Worm (Caenorhabditis elegans) whole organism, late embryonic: ENCODE results near the gene C04G6.6.

ENCODE experiments used
- C08G9.2 ChIP-seq: sonication (generic microtip); optimal IDR thresholded peaks from 2 replicates; lab custom pipeline; 2016; ENCODE audit warnings: mild to moderate bottlenecking, missing genetic modification characterization, moderate library complexity, missing compliant biosample characterization
- C38D4.7 ChIP-seq: fragments of 200-800 bp; sonication (Bioruptor generic); optimal IDR thresholded peaks from 2 replicates; lab custom pipeline; 2018; ENCODE audit warnings: mild to moderate bottlenecking, missing genetic modification characterization, moderate library complexity, missing compliant biosample characterization
- F13H6.1 ChIP-seq: sonication (generic microtip); optimal IDR thresholded peaks from 2 replicates; lab custom pipeline; 2016; ENCODE audit warnings: missing genetic modification characterization, missing compliant biosample characterization
- K09A11.1 ChIP-seq: sonication (generic microtip); optimal IDR thresholded peaks from 2 replicates; lab custom pipeline; 2017; ENCODE audit warnings: antibody characterized with exemption, mild to moderate bottlenecking, missing genetic modification characterization, missing compliant biosample characterization; ENCODE audit not compliant: insufficient read depth
- ama-1 ChIP-seq: fragments of 150-350 bp; optimal IDR thresholded peaks from 2 replicates; lab custom pipeline; 2014
- ceh-14 ChIP-seq: sonication (generic microtip); optimal IDR thresholded peaks from 2 replicates; lab custom pipeline; 2016; ENCODE audit warnings: missing genotype, missing genetic modification characterization, missing compliant biosample characterization
- ceh-18 ChIP-seq: sonication (generic microtip); optimal IDR thresholded peaks from 2 replicates; lab custom pipeline; 2016; ENCODE audit warnings: missing genetic modification characterization, missing compliant biosample characterization
- ceh-19 ChIP-seq: fragments of 200-800 bp; sonication (Bioruptor generic); optimal IDR thresholded peaks from 2 replicates; lab custom pipeline; 2018; ENCODE audit warnings: mild to moderate bottlenecking, missing genetic modification characterization, missing compliant biosample characterization
- ceh-22 ChIP-seq: sonication (generic microtip); optimal IDR thresholded peaks from 2 replicates; lab custom pipeline; 2017; ENCODE audit warnings: missing biosample characterization, missing genetic modification characterization
- ceh-24 ChIP-seq: sonication (generic microtip); optimal IDR thresholded peaks from 2 replicates; lab custom pipeline; 2016; ENCODE audit warnings: mild to moderate bottlenecking, missing genetic modification characterization, missing compliant biosample characterization
- ceh-30 ChIP-seq: fragments of 150-350 bp; optimal IDR thresholded peaks from 2 replicates; lab custom pipeline; 2014; ENCODE audit warnings: missing biosample characterization, missing genetic modification characterization
- ceh-31 ChIP-seq: sonication (generic microtip); optimal IDR thresholded peaks from 2 replicates; lab custom pipeline; 2016; ENCODE audit warnings: missing genetic modification characterization, missing compliant biosample characterization
- ceh-34 ChIP-seq: sonication (generic microtip); optimal IDR thresholded peaks from 2 replicates; lab custom pipeline; 2016; ENCODE audit warnings: mild to moderate bottlenecking, missing genetic modification characterization, missing compliant biosample characterization
- ceh-48 ChIP-seq: sonication (generic microtip); optimal IDR thresholded peaks from 2 replicates; lab custom pipeline; 2016; ENCODE audit warnings: missing genetic modification characterization, inconsistent platforms, missing compliant biosample characterization
- ceh-6 ChIP-seq: fragments of 200-800 bp; sonication (Bioruptor generic); optimal IDR thresholded peaks from 2 replicates; lab custom pipeline; 2018; ENCODE audit warnings: mild to moderate bottlenecking, missing genetic modification characterization, missing compliant biosample characterization
- ceh-9 ChIP-seq: sonication (generic microtip); optimal IDR thresholded peaks from 2 replicates; lab custom pipeline; 2016; ENCODE audit warnings: mild to moderate bottlenecking, missing genetic modification characterization, inconsistent platforms, missing compliant biosample characterization
- che-1 ChIP-seq: sonication (generic microtip); optimal IDR thresholded peaks from 2 replicates; lab custom pipeline; 2016; ENCODE audit warnings: mild to moderate bottlenecking, missing genetic modification characterization, missing compliant biosample characterization
- dmd-4 ChIP-seq: sonication (generic microtip); optimal IDR thresholded peaks from 2 replicates; lab custom pipeline; 2016; ENCODE audit warnings: borderline replicate concordance, missing genetic modification characterization, missing compliant biosample characterization
- dve-1 ChIP-seq: sonication (generic microtip); optimal IDR thresholded peaks from 2 replicates; lab custom pipeline; 2017; ENCODE audit warnings: antibody characterized with exemption, mild to moderate bottlenecking, missing genetic modification characterization, missing compliant biosample characterization
- elt-2 ChIP-seq: sonication (generic microtip); optimal IDR thresholded peaks from 2 replicates; lab custom pipeline; 2016; ENCODE audit warnings: missing genetic modification reagents, missing genetic modification characterization, missing compliant biosample characterization
- elt-4 ChIP-seq: sonication (generic microtip); optimal IDR thresholded peaks from 2 replicates; lab custom pipeline; 2016; ENCODE audit warnings: missing genetic modification characterization, missing compliant biosample characterization
- ets-4 ChIP-seq: sonication (generic microtip); optimal IDR thresholded peaks from 2 replicates; lab custom pipeline; 2016; ENCODE audit warnings: missing genetic modification characterization, missing compliant biosample characterization
- eyg-1 ChIP-seq: sonication (generic microtip); optimal IDR thresholded peaks from 2 replicates; lab custom pipeline; 2016; ENCODE audit warnings: missing genotype, missing genetic modification characterization, missing compliant biosample characterization
- fax-1 ChIP-seq: sonication (generic microtip); optimal IDR thresholded peaks from 2 replicates; lab custom pipeline; 2016; ENCODE audit warnings: missing genotype, missing genetic modification characterization, missing compliant biosample characterization
- fkh-10 ChIP-seq: fragments of 150-350 bp; optimal IDR thresholded peaks from 2 replicates; lab custom pipeline; 2014; ENCODE audit warnings: missing biosample characterization, missing genetic modification reagents, missing genetic modification characterization
- fkh-6 ChIP-seq: sonication (generic microtip); optimal IDR thresholded peaks from 2 replicates; lab custom pipeline; 2016; ENCODE audit warnings: missing genetic modification characterization, missing compliant biosample characterization
- gmeb-2 ChIP-seq: sonication (generic microtip); optimal IDR thresholded peaks from 2 replicates; lab custom pipeline; 2016; ENCODE audit warnings: missing genetic modification characterization, inconsistent platforms, missing compliant biosample characterization
- hlh-13 ChIP-seq: fragments of 200-800 bp; sonication (Bioruptor generic); optimal IDR thresholded peaks from 2 replicates; lab custom pipeline; 2018; ENCODE audit warnings: mild to moderate bottlenecking, missing genetic modification characterization, missing compliant biosample characterization
- hlh-15 ChIP-seq: sonication (generic microtip); optimal IDR thresholded peaks from 2 replicates; lab custom pipeline; 2016; ENCODE audit warnings: missing genetic modification characterization, missing compliant biosample characterization
- hlh-30 ChIP-seq: sonication (generic microtip); optimal IDR thresholded peaks from 2 replicates; lab custom pipeline; 2017; ENCODE audit warnings: antibody characterized with exemption, missing genetic modification characterization, missing compliant biosample characterization; ENCODE audit not compliant: insufficient read depth
- hlh-6 ChIP-seq: sonication (generic microtip); optimal IDR thresholded peaks from 2 replicates; lab custom pipeline; 2016; ENCODE audit warnings: missing genotype, missing genetic modification characterization, missing compliant biosample characterization
- hlh-8 ChIP-seq: sonication (generic microtip); optimal IDR thresholded peaks from 2 replicates; lab custom pipeline; 2016; ENCODE audit warnings: missing genotype, missing genetic modification characterization, missing compliant biosample characterization
- lin-11 ChIP-seq: fragments of 200-800 bp; sonication (Bioruptor generic); optimal IDR thresholded peaks from 2 replicates; lab custom pipeline; 2018; ENCODE audit warnings: mild to moderate bottlenecking, missing genetic modification characterization, missing compliant biosample characterization
- madf-2 ChIP-seq: sonication (generic microtip); optimal IDR thresholded peaks from 2 replicates; lab custom pipeline; 2017; ENCODE audit warnings: missing genetic modification characterization, missing compliant biosample characterization
- nhr-232 ChIP-seq: sonication (generic microtip); optimal IDR thresholded peaks from 2 replicates; lab custom pipeline; 2016; ENCODE audit warnings: missing genetic modification characterization, missing compliant biosample characterization
- npax-4 ChIP-seq: sonication (generic microtip); optimal IDR thresholded peaks from 2 replicates; lab custom pipeline; 2016; ENCODE audit warnings: missing genetic modification characterization, missing compliant biosample characterization
- odd-2 ChIP-seq: sonication (generic microtip); optimal IDR thresholded peaks from 2 replicates; lab custom pipeline; 2017; ENCODE audit warnings: antibody characterized with exemption, mild to moderate bottlenecking, missing genetic modification characterization, missing compliant biosample characterization
- pag-3 ChIP-seq: sonication (generic microtip); optimal IDR thresholded peaks from 2 replicates; lab custom pipeline; 2016; ENCODE audit warnings: missing compliant biosample characterization, missing genetic modification characterization, borderline replicate concordance
- pax-1 ChIP-seq: fragments of 150-350 bp; optimal IDR thresholded peaks from 2 replicates; lab custom pipeline; 2014; ENCODE audit warnings: missing biosample characterization, missing genetic modification characterization
- pha-2 ChIP-seq: sonication (generic microtip); optimal IDR thresholded peaks from 2 replicates; lab custom pipeline; 2017; ENCODE audit warnings: mild to moderate bottlenecking, missing genetic modification characterization, missing compliant biosample characterization
- pha-4 ChIP-seq: fragments of 150-350 bp; optimal IDR thresholded peaks from 2 replicates; lab custom pipeline; 2018; ENCODE audit warnings: missing biosample characterization, missing genetic modification reagents, missing genetic modification characterization
- pqm-1 ChIP-seq: sonication (generic microtip); optimal IDR thresholded peaks from 2 replicates; lab custom pipeline; 2016; ENCODE audit warnings: missing genetic modification characterization, missing compliant biosample characterization
- pros-1 ChIP-seq: fragments of 150-350 bp; optimal IDR thresholded peaks from 2 replicates; lab custom pipeline; 2014; ENCODE audit warnings: missing biosample characterization, missing genetic modification reagents, missing genetic modification characterization
- ref-2 ChIP-seq: sonication (generic microtip); optimal IDR thresholded peaks from 2 replicates; lab custom pipeline; 2016; ENCODE audit warnings: missing genetic modification characterization, missing compliant biosample characterization
- rnt-1 ChIP-seq: sonication (generic microtip); optimal IDR thresholded peaks from 2 replicates; lab custom pipeline; 2016; ENCODE audit warnings: missing genetic modification characterization, missing compliant biosample characterization
- sdc-2 ChIP-seq: sonication (generic microtip); optimal IDR thresholded peaks from 2 replicates; lab custom pipeline; 2016; ENCODE audit warnings: missing genotype, missing genetic modification characterization, missing compliant biosample characterization
- sox-2 ChIP-seq: fragments of 200-800 bp; sonication (Bioruptor generic); IDR thresholded peaks from 2 replicates; pipeline ENCODE4 v1.3.6; 2022; ENCODE audit warnings: missing genetic modification reagents, missing genetic modification characterization, missing compliant biosample characterization
- sox-4 ChIP-seq: sonication (generic microtip); optimal IDR thresholded peaks from 2 replicates; lab custom pipeline; 2017; ENCODE audit warnings: mild to moderate bottlenecking, missing genetic modification characterization, inconsistent platforms, missing compliant biosample characterization
- tbx-2 ChIP-seq: sonication (generic microtip); optimal IDR thresholded peaks from 2 replicates; lab custom pipeline; 2016; ENCODE audit warnings: missing genetic modification characterization, missing compliant biosample characterization
- tbx-7 ChIP-seq: sonication (generic microtip); optimal IDR thresholded peaks from 2 replicates; lab custom pipeline; 2016; ENCODE audit warnings: missing genotype, missing genetic modification characterization, missing compliant biosample characterization
- ttx-3 ChIP-seq: sonication (generic microtip); optimal IDR thresholded peaks from 2 replicates; lab custom pipeline; 2016; ENCODE audit warnings: missing genetic modification reagents, missing genetic modification characterization, missing compliant biosample characterization
- unc-55 ChIP-seq: sonication (generic microtip); optimal IDR thresholded peaks from 2 replicates; lab custom pipeline; 2017; ENCODE audit warnings: missing biosample characterization, missing genetic modification reagents, missing genetic modification characterization
- unc-86 ChIP-seq: sonication (generic microtip); optimal IDR thresholded peaks from 2 replicates; lab custom pipeline; 2016; ENCODE audit warnings: missing genetic modification characterization, missing compliant biosample characterization
- ztf-16 ChIP-seq: sonication (generic microtip); optimal IDR thresholded peaks from 2 replicates; lab custom pipeline; 2017; ENCODE audit warnings: missing genetic modification characterization, missing compliant biosample characterization

Gene C04G6.6

ce11 chrII:5105020-5105419 is 5.5 kb upstream of the C04G6.6 start:
- TF ChIP-seq nhr-232 (tag; lab: Kevin White, UChicago) (peak; percentile 97), fax-1 (tag; lab: Kevin White, UChicago) (peak; percentile 95), che-1 (tag; lab: Kevin White, UChicago) (peak; percentile 96), pax-1 (tag; lab: Kevin White, UChicago) (no peak), ets-4 (tag; lab: Kevin White, UChicago) (peak; percentile 51), ceh-22 (peak; percentile 28), ceh-34 (tag; lab: Kevin White, UChicago) (peak; percentile 95), tbx-2 (tag; lab: Kevin White, UChicago) (peak; percentile 92), pros-1 (tag; lab: Kevin White, UChicago) (peak; percentile 41), ceh-18 (peak; percentile 90), ttx-3 (peak; percentile 94), pha-2 (tag; lab: Kevin White, UChicago) (peak; percentile 93), npax-4 (tag; lab: Kevin White, UChicago) (peak; percentile 92), pha-4 (tag; lab: Kevin White, UChicago) (no peak), ama-1 (lab: Kevin White, UChicago) (no peak), hlh-30 (tag; lab: Kevin White, UChicago) (peak; percentile 75), ceh-14 (tag; lab: Kevin White, UChicago) (peak; percentile 94), pag-3 (tag; lab: Kevin White, UChicago) (peak; percentile 68), elt-4 (tag; lab: Kevin White, UChicago) (peak; percentile 93), sox-4 (tag; lab: Kevin White, UChicago) (peak; percentile 98), unc-55 (GFP tag; lab: Kevin White, UChicago) (no peak), eyg-1 (peak; percentile 88), lin-11 (tag; lab: Kevin White, UChicago) (peak; percentile 94), ceh-48 (tag; lab: Kevin White, UChicago) (peak; percentile 89), madf-2 (peak; percentile 96), hlh-8 (tag; lab: Kevin White, UChicago) (peak; percentile 95), elt-2 (tag; lab: Kevin White, UChicago) (peak; percentile 100), K09A11.1 (tag; lab: Kevin White, UChicago) (peak; percentile 90), sox-2 (GFP tag; lab: Robert Waterston, UW) (peak; percentile 97), dmd-4 (tag; lab: Kevin White, UChicago) (peak; percentile 96), hlh-13 (GFP tag; lab: Kevin White, UChicago) (peak; percentile 95), rnt-1 (tag; lab: Kevin White, UChicago) (peak; percentile 88), hlh-15 (peak; percentile 96), hlh-6 (tag; lab: Kevin White, UChicago) (peak; percentile 98), C38D4.7 (GFP tag; lab: Kevin White, UChicago) (peak; percentile 96), tbx-7 (peak; percentile 75), ceh-9 (tag; lab: Kevin White, UChicago) (peak; percentile 91), odd-2 (tag; lab: Kevin White, UChicago) (peak; percentile 72), fkh-10 (GFP tag; lab: Kevin White, UChicago) (peak; percentile 79), ztf-16 (tag; lab: Kevin White, UChicago) (peak; percentile 96), unc-86 (peak; percentile 92), pqm-1 (tag; lab: Kevin White, UChicago) (peak; percentile 93), fkh-6 (tag; lab: Kevin White, UChicago) (peak; percentile 95), ref-2 (tag; lab: Kevin White, UChicago) (peak; percentile 93), gmeb-2 (tag; lab: Kevin White, UChicago) (peak; percentile 98), C08G9.2 (tag; lab: Kevin White, UChicago) (peak; percentile 88), ceh-31 (tag; lab: Kevin White, UChicago) (peak; percentile 81), ceh-24 (tag; lab: Kevin White, UChicago) (peak; percentile 86), sdc-2 (tag; lab: Kevin White, UChicago) (peak; percentile 90), ceh-19 (GFP tag; lab: Kevin White, UChicago) (peak; percentile 97), F13H6.1 (tag; lab: Kevin White, UChicago) (peak; percentile 92), dve-1 (peak; percentile 93), ceh-30 (tag; lab: Kevin White, UChicago) (peak; percentile 74), ceh-6 (GFP tag; lab: Kevin White, UChicago) (peak; percentile 98)
